Worm (Caenorhabditis elegans) whole organism, L4 larva: ENCODE results near the gene sca-1.

Source experiments
- F10B5.3 ChIP-seq: sonication (generic microtip); optimal IDR thresholded peaks from 2 replicates; lab custom pipeline; 2016; ENCODE audit warnings: mild to moderate bottlenecking, missing genetic modification characterization, missing compliant biosample characterization
- F26F4.8 ChIP-seq: fragments of 200-800 bp; sonication (Bioruptor generic); conservative IDR thresholded peaks from 2 replicates; pipeline ENCODE4 v1.3.6; 2022; ENCODE audit warnings: missing genetic modification characterization, missing compliant biosample characterization
- F37D6.2 ChIP-seq: sonication (generic microtip); optimal IDR thresholded peaks from 2 replicates; lab custom pipeline; 2016; ENCODE audit warnings: mild to moderate bottlenecking, missing genetic modification characterization, missing compliant biosample characterization
- F44E2.7 ChIP-seq: fragments of 200-800 bp; sonication (Bioruptor generic); IDR thresholded peaks from 2 replicates; pipeline ENCODE4 v2.1.2; 2022; ENCODE audit warnings: missing genetic modification characterization, missing compliant biosample characterization
- Y105C5A.15 ChIP-seq: fragments of 200-800 bp; sonication (Bioruptor generic); IDR thresholded peaks from 2 replicates; pipeline ENCODE4 v1.3.6; 2022; ENCODE audit warnings: missing genetic modification characterization, missing compliant biosample characterization
- Y48G9A.11 ChIP-seq: fragments of 200-800 bp; sonication (Bioruptor generic); IDR thresholded peaks from 2 replicates; pipeline ENCODE4 v1.3.6; 2022; ENCODE audit warnings: missing genetic modification reagents, missing genetic modification characterization, missing compliant biosample characterization
- Y5F2A.4 ChIP-seq: fragments of 200-800 bp; sonication (Bioruptor generic); optimal IDR thresholded peaks from 2 replicates; lab custom pipeline; 2018; ENCODE audit warnings: mild to moderate bottlenecking, missing genetic modification characterization, missing compliant biosample characterization
- Y75B8A.6 ChIP-seq: fragments of 200-800 bp; sonication (Bioruptor generic); IDR thresholded peaks from 2 replicates; pipeline ENCODE4 v1.3.6; 2022; ENCODE audit warnings: missing genetic modification reagents, missing genetic modification characterization, missing compliant biosample characterization
- ZK337.2 ChIP-seq: fragments of 200-800 bp; sonication (Bioruptor generic); IDR thresholded peaks from 2 replicates; pipeline ENCODE4 v1.3.6; 2022; ENCODE audit warnings: missing genetic modification reagents, missing genetic modification characterization, missing compliant biosample characterization
- aha-1 ChIP-seq: fragments of 150-350 bp; peaks from one replicate; lab custom pipeline; 2014; ENCODE audit warnings: missing biosample characterization, missing genetic modification characterization
- ama-1 ChIP-seq: fragments of 150-350 bp; optimal IDR thresholded peaks from 2 replicates; lab custom pipeline; 2014; ENCODE audit warnings: inconsistent platforms, mixed read lengths
- ceh-28 ChIP-seq: fragments of 150-350 bp; optimal IDR thresholded peaks from 2 replicates; lab custom pipeline; 2014; ENCODE audit warnings: missing biosample characterization, missing genetic modification reagents, missing genetic modification characterization
- ceh-44 ChIP-seq: fragments of 200-800 bp; sonication (Bioruptor generic); IDR thresholded peaks from 2 replicates; pipeline ENCODE4 v1.3.6; 2022; ENCODE audit warnings: missing genetic modification reagents, missing genetic modification characterization, missing compliant biosample characterization
- cey-2 ChIP-seq: sonication (generic microtip); optimal IDR thresholded peaks from 3 replicates; lab custom pipeline; 2017; ENCODE audit warnings: missing genetic modification characterization, mild to moderate bottlenecking, missing compliant biosample characterization, antibody characterized with exemption, borderline replicate concordance; ENCODE audit not compliant: insufficient read depth
- ctbp-1 ChIP-seq: fragments of 200-800 bp; sonication (Bioruptor generic); IDR thresholded peaks from 2 replicates; pipeline ENCODE4 v1.3.6; 2022; ENCODE audit warnings: missing genetic modification reagents, missing genetic modification characterization, missing compliant biosample characterization
- daf-12 ChIP-seq: fragments of 150-350 bp; optimal IDR thresholded peaks from 2 replicates; lab custom pipeline; 2014; ENCODE audit warnings: missing biosample characterization, missing genetic modification reagents, missing genetic modification characterization
- daf-16 ChIP-seq, 3 experiments: sonication (generic microtip); optimal IDR thresholded peaks; 2 replicates each; lab custom pipeline; 2016 to 2017; ENCODE audit warnings: missing genetic modification characterization in 3 of 3, missing genetic modification reagents in 3 of 3, mild to moderate bottlenecking in 2 of 3, missing compliant biosample characterization in 2 of 3, missing biosample characterization in 1 of 3, moderate library complexity in 1 of 3
- dmd-6 ChIP-seq: fragments of 200-800 bp; sonication (Bioruptor generic); IDR thresholded peaks from 2 replicates; pipeline ENCODE4 v1.3.6; 2022; ENCODE audit warnings: missing genetic modification reagents, missing genetic modification characterization, missing compliant biosample characterization
- dmd-8 ChIP-seq: fragments of 200-800 bp; sonication (Bioruptor generic); IDR thresholded peaks from 2 replicates; pipeline ENCODE4 v1.3.6; 2022; ENCODE audit warnings: missing genetic modification characterization, missing compliant biosample characterization
- duxl-1 ChIP-seq: sonication (generic microtip); optimal IDR thresholded peaks from 2 replicates; lab custom pipeline; 2016; ENCODE audit warnings: mild to moderate bottlenecking, missing genetic modification characterization, moderate library complexity, missing compliant biosample characterization; ENCODE audit not compliant: poor library complexity
- egl-27 ChIP-seq: sonication (generic microtip); optimal IDR thresholded peaks from 3 replicates; lab custom pipeline; 2017; ENCODE audit warnings: missing biosample characterization, missing genetic modification reagents, missing genetic modification characterization
- hlh-30 ChIP-seq: sonication (generic microtip); optimal IDR thresholded peaks from 2 replicates; lab custom pipeline; 2017; ENCODE audit warnings: antibody characterized with exemption, mild to moderate bottlenecking, missing genetic modification characterization, missing compliant biosample characterization; ENCODE audit not compliant: insufficient read depth
- hmg-1.1 ChIP-seq: fragments of 200-800 bp; sonication (Bioruptor generic); IDR thresholded peaks from 2 replicates; pipeline ENCODE4 v1.3.6; 2022; ENCODE audit warnings: missing genetic modification reagents, missing genetic modification characterization, missing compliant biosample characterization
- lim-7 ChIP-seq: fragments of 200-800 bp; sonication (Bioruptor generic); IDR thresholded peaks from 2 replicates; pipeline ENCODE4 v1.3.6; 2022; ENCODE audit warnings: missing genetic modification characterization, missing compliant biosample characterization
- lin-1 ChIP-seq: fragments of 200-800 bp; sonication (Bioruptor generic); IDR thresholded peaks from 2 replicates; pipeline ENCODE4 v1.3.6; 2022; ENCODE audit warnings: missing genetic modification reagents, missing genetic modification characterization, missing compliant biosample characterization
- lin-13 ChIP-seq: fragments of 150-350 bp; optimal IDR thresholded peaks from 2 replicates; lab custom pipeline; 2014; ENCODE audit warnings: missing biosample characterization, missing genetic modification reagents, missing genetic modification characterization
- lin-15B ChIP-seq: fragments of 150-350 bp; sonication (generic microtip); optimal IDR thresholded peaks from 3 replicates; lab custom pipeline; 2014; ENCODE audit warnings: missing biosample characterization, missing genetic modification characterization
- lin-29 ChIP-seq: fragments of 200-800 bp; sonication (Bioruptor generic); IDR thresholded peaks from 2 replicates; pipeline ENCODE4 v1.3.6; 2022; ENCODE audit warnings: missing genetic modification reagents, missing genetic modification characterization, missing compliant biosample characterization
- madf-5 ChIP-seq, 2 experiments: fragments of 200-800 bp; sonication (Bioruptor generic); IDR thresholded peaks; 2 replicates each; pipeline ENCODE4 v1.3.6; 2022; ENCODE audit warnings: missing compliant biosample characterization in 2 of 2, missing genetic modification characterization in 2 of 2
- mdl-1 ChIP-seq, 2 experiments: fragments of 150-350 bp in 1 of 2; sonication (generic microtip) in 1 of 2; optimal IDR thresholded peaks; 2 replicates each; lab custom pipeline; 2014 to 2017; ENCODE audit warnings: missing biosample characterization in 2 of 2, missing genetic modification characterization in 2 of 2
- nhr-10 ChIP-seq: fragments of 150-350 bp; optimal IDR thresholded peaks from 2 replicates; lab custom pipeline; 2014; ENCODE audit warnings: missing biosample characterization, missing genetic modification characterization
- nhr-11 ChIP-seq: fragments of 150-350 bp; optimal IDR thresholded peaks from 2 replicates; lab custom pipeline; 2014; ENCODE audit warnings: missing biosample characterization, missing genetic modification characterization
- nhr-111 ChIP-seq: fragments of 200-800 bp; sonication (Bioruptor generic); optimal IDR thresholded peaks from 2 replicates; lab custom pipeline; 2018; ENCODE audit warnings: mild to moderate bottlenecking, missing genetic modification characterization, missing compliant biosample characterization
- nhr-237 ChIP-seq: sonication (generic microtip); optimal IDR thresholded peaks from 2 replicates; lab custom pipeline; 2017; ENCODE audit warnings: missing biosample characterization, missing genetic modification characterization
- nhr-25 ChIP-seq: sonication (generic microtip); optimal IDR thresholded peaks from 2 replicates; lab custom pipeline; 2017; ENCODE audit warnings: missing genetic modification characterization, mild to moderate bottlenecking, missing compliant biosample characterization, antibody characterized with exemption, moderate library complexity, borderline replicate concordance; ENCODE audit not compliant: insufficient read depth
- nhr-28 ChIP-seq: fragments of 150-350 bp; optimal IDR thresholded peaks from 2 replicates; lab custom pipeline; 2014; ENCODE audit warnings: missing biosample characterization, missing genetic modification characterization
- nhr-48 ChIP-seq: sonication (generic microtip); optimal IDR thresholded peaks from 2 replicates; lab custom pipeline; 2016; ENCODE audit warnings: mild to moderate bottlenecking, missing genetic modification characterization, missing compliant biosample characterization
- nhr-6 ChIP-seq: fragments of 150-350 bp; optimal IDR thresholded peaks from 2 replicates; lab custom pipeline; 2014; ENCODE audit warnings: missing biosample characterization, missing genetic modification characterization
- nhr-77 ChIP-seq: fragments of 150-350 bp; optimal IDR thresholded peaks from 2 replicates; lab custom pipeline; 2014; ENCODE audit warnings: missing biosample characterization, missing genetic modification characterization
- pha-4 ChIP-seq, 2 experiments: fragments of 150-350 bp in 1 of 2; fragments of 200-800 bp in 1 of 2; sonication (Bioruptor generic) in 1 of 2; IDR thresholded peaks in 1 of 2; optimal IDR thresholded peaks in 1 of 2; 2 replicates each; pipeline versions ENCODE4 v1.3.6 to Lab custom; 2014 to 2022; ENCODE audit warnings: missing genetic modification characterization in 2 of 2, missing genetic modification reagents in 2 of 2, missing biosample characterization in 1 of 2, missing compliant biosample characterization in 1 of 2
- rbr-2 ChIP-seq: sonication (generic microtip); optimal IDR thresholded peaks from 2 replicates; lab custom pipeline; 2016; ENCODE audit warnings: missing genotype, missing genetic modification characterization, missing compliant biosample characterization
- saeg-2 ChIP-seq: fragments of 200-800 bp; sonication (Bioruptor generic); IDR thresholded peaks from 2 replicates; pipeline ENCODE4 v1.3.6; 2022; ENCODE audit warnings: missing genetic modification reagents, missing genetic modification characterization, missing compliant biosample characterization
- set-16 ChIP-seq: fragments of 200-800 bp; sonication (Bioruptor generic); IDR thresholded peaks from 2 replicates; pipeline ENCODE4 v1.3.6; 2022; ENCODE audit warnings: missing genetic modification reagents, missing genetic modification characterization, missing compliant biosample characterization
- spr-1 ChIP-seq: sonication (generic microtip); optimal IDR thresholded peaks from 2 replicates; lab custom pipeline; 2016; ENCODE audit warnings: mild to moderate bottlenecking, missing genetic modification characterization, missing compliant biosample characterization
- spr-3 ChIP-seq: fragments of 200-800 bp; sonication (Bioruptor generic); optimal IDR thresholded peaks from 2 replicates; lab custom pipeline; 2018; ENCODE audit warnings: mild to moderate bottlenecking, missing genetic modification characterization, missing compliant biosample characterization
- tag-97 ChIP-seq: fragments of 200-800 bp; sonication (Bioruptor generic); IDR thresholded peaks from 2 replicates; pipeline ENCODE4 v1.3.6; 2022; ENCODE audit warnings: missing genetic modification characterization, missing compliant biosample characterization
- unc-62 ChIP-seq, 3 experiments: fragments of 150-350 bp in 1 of 3; sonication (generic microtip); optimal IDR thresholded peaks in 2 of 3; peaks in 1 of 3; 1 replicate in 1 of 3; 2 replicates in 2 of 3; lab custom pipeline; 2014 to 2017; ENCODE audit warnings: missing biosample characterization in 3 of 3, missing genetic modification characterization in 3 of 3, missing genetic modification reagents in 3 of 3, missing genotype in 1 of 3
- vab-7 ChIP-seq: fragments of 200-800 bp; sonication (Bioruptor generic); IDR thresholded peaks from 2 replicates; pipeline ENCODE4 v1.3.6; 2022; ENCODE audit warnings: missing genetic modification reagents, missing genetic modification characterization, missing compliant biosample characterization
- zip-2 ChIP-seq: fragments of 150-350 bp; optimal IDR thresholded peaks from 2 replicates; lab custom pipeline; 2014; ENCODE audit warnings: missing biosample characterization, missing genetic modification characterization

sca-1 gene

DNA sequence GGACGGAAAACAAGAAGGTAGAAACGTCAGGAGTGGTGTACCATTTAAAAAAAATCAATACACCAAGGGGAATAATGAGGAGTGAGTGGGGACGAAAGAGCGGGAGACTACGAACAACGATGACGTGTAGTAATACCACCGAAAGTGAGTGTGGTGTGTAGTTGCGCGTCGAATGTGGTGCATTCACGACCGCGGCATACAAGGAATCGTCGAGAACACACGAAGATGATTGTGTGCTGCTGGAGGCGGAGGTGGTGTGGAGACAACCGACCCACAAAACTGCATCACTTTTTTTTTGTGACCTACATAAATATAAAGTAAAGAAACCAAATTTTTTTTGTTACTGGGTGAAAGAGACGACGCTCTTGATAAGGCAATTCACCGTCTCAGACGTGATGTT is 1.7 kb upstream of the sca-1 start:
- TF ChIP-seq nhr-6 (tag; lab: Kevin White, UChicago) (peak; percentile 40), nhr-111 (no peak), F10B5.3 (tag; lab: Kevin White, UChicago) (no peak), nhr-28 (tag; lab: Kevin White, UChicago) (peak; percentile 91), pha-4 (GFP tag; IDR thresholded peaks at IDR 0.05; lab: Robert Waterston, UW) (no peak), pha-4 (tag; optimal IDR thresholded peaks at IDR 0.05; lab: Kevin White, UChicago) (peak; percentile 36), lin-29 (GFP tag; lab: Robert Waterston, UW) (no peak), F37D6.2 (tag; lab: Kevin White, UChicago) (no peak), ama-1 (no peak), F44E2.7 (no peak), Y5F2A.4 (GFP tag; lab: Kevin White, UChicago) (no peak), nhr-11 (tag; lab: Kevin White, UChicago) (peak; percentile 64), set-16 (GFP tag; lab: Robert Waterston, UW) (peak; percentile 32; the same call in 1 of the 2 replicates), daf-12 (tag; lab: Kevin White, UChicago) (no peak), dmd-8 (GFP tag; lab: Robert Waterston, UW) (no peak), Y75B8A.6 (GFP tag; lab: Robert Waterston, UW) (no peak), ceh-28 (tag; lab: Kevin White, UChicago) (no peak), dmd-6 (peak; percentile 39; the same call in 1 of the 2 replicates), spr-3 (GFP tag; lab: Kevin White, UChicago) (no peak), hmg-1.1 (GFP tag; lab: Robert Waterston, UW) (peak; percentile 52), cey-2 (tag; lab: Kevin White, UChicago) (no peak), spr-1 (tag; lab: Kevin White, UChicago) (no peak), egl-27 (tag; lab: Kevin White, UChicago) (no peak), mdl-1 (tag; optimal IDR thresholded peaks at IDR 0.05; lab: Kevin White, UChicago) (peak in 1 of 2 experiments; percentile 15), ctbp-1 (GFP tag; lab: Robert Waterston, UW) (peak; percentile 62; the same call in 1 of the 2 replicates), lin-13 (peak; percentile 76), madf-5 (GFP tag; IDR thresholded peaks at IDR 0.05; lab: Robert Waterston, UW) (no peak), lin-1 (GFP tag; lab: Robert Waterston, UW) (no peak), daf-16 (GFP tag; optimal IDR thresholded peaks at IDR 0.05; lab: Kevin White, UChicago) (no peak), daf-16 (tag; optimal IDR thresholded peaks at IDR 0.05; lab: Kevin White, UChicago) (peak; percentile 21), nhr-10 (tag; lab: Kevin White, UChicago) (no peak), ceh-44 (no peak), unc-62 (GFP tag; optimal IDR thresholded peaks at IDR 0.05 in 1 of 2; lab: Kevin White, UChicago) (peak in 1 of 2 experiments; percentile 17), unc-62 (tag; optimal IDR thresholded peaks at IDR 0.05; lab: Kevin White, UChicago) (no peak), nhr-77 (peak; percentile 49), Y48G9A.11 (GFP tag; lab: Robert Waterston, UW) (no peak), nhr-25 (peak; percentile 63), tag-97 (GFP tag; lab: Robert Waterston, UW) (no peak), duxl-1 (tag; lab: Kevin White, UChicago) (no peak), saeg-2 (no peak), zip-2 (tag; lab: Kevin White, UChicago) (no peak), nhr-48 (tag; lab: Kevin White, UChicago) (no peak), rbr-2 (tag; lab: Kevin White, UChicago) (peak; percentile 70), hlh-30 (tag; lab: Kevin White, UChicago) (peak; percentile 58), lin-15B (tag; lab: Kevin White, UChicago) (no peak), ZK337.2 (no peak), vab-7 (GFP tag; lab: Robert Waterston, UW) (no peak), F26F4.8 (GFP tag; lab: Robert Waterston, UW) (no peak), aha-1 (tag; lab: Kevin White, UChicago) (peak; percentile 93), lim-7 (GFP tag; lab: Robert Waterston, UW) (peak; percentile 51; the same call in 1 of the 2 replicates), Y105C5A.15 (no peak), nhr-237 (tag; lab: Kevin White, UChicago) (peak; percentile 14)
